ENCODE assay signal across 1 fruit fly cellular context in genomic region chr3R:18185385-18185784, dm6.
TF ChIP-seq lines count a peak whose summit lies in the region.

Gene Arp5, plus strand, starts transcription at chr3R:18185498.
Gene CG7208, minus strand, starts transcription at chr3R:18185715.

TF ChIP-seq in whole organism, embryonic, 481 proteins besides CTCF, POLR2A, EP300 and RAD21 (continued from another document and continues in another):
- TF ChIP-seq CG15514 (GFP tag; optimal IDR thresholded peaks at IDR 0.05; lab: Kevin White, UChicago) (peak; percentile 98), bbx (GFP tag; IDR thresholded peaks at IDR 0.05; lab: Robert Waterston, UW; ENCODE audit: partially characterized antibody) (0 out of 2 replicates have a peak, but pooled peaks have one; percentile 12), tll (GFP tag; optimal IDR thresholded peaks at IDR 0.05; lab: Kevin White, UChicago) (no peak), E2f2 (GFP tag; IDR thresholded peaks at IDR 0.05; lab: Robert Waterston, UW) (peak; percentile 60; the same call in 1 of the 2 replicates), CG34376 (GFP tag; optimal IDR thresholded peaks at IDR 0.05; lab: Kevin White, UChicago) (peak; percentile 72), CG11456 (GFP tag; IDR thresholded peaks at IDR 0.05; lab: Robert Waterston, UW) (0 out of 3 replicates have a peak, but pooled peaks have one; percentile 59), CG12071 (GFP tag; optimal IDR thresholded peaks at IDR 0.05; lab: Kevin White, UChicago) (no peak), CG8478 (optimal IDR thresholded peaks at IDR 0.05; lab: Kevin White, UChicago) (no peak), ems (GFP tag; optimal IDR thresholded peaks at IDR 0.05; lab: Kevin White, UChicago) (peak; percentile 73), seq (GFP tag; IDR thresholded peaks at IDR 0.05; lab: Robert Waterston, UW) (no peak; the same call in 1 of the 2 replicates), CG1233 (GFP tag; optimal IDR thresholded peaks at IDR 0.05; lab: Kevin White, UChicago) (peak; percentile 64), CG2889 (GFP tag; IDR thresholded peaks at IDR 0.05; lab: Robert Waterston, UW) (0 out of 3 replicates have a peak, but pooled peaks have one; percentile 22), CG6683 (GFP tag; optimal IDR thresholded peaks at IDR 0.05; lab: Kevin White, UChicago) (peak; percentile 39), bsh (GFP tag; optimal IDR thresholded peaks at IDR 0.05; lab: Kevin White, UChicago) (peak in 1 of 2 experiments; percentile 70), Nf-YA (GFP tag; IDR thresholded peaks at IDR 0.05; lab: Robert Waterston, UW) (0 out of 2 replicates have a peak, but pooled peaks have one; percentile 51), CG8281 (tag; optimal IDR thresholded peaks at IDR 0.05; lab: Kevin White, UChicago) (no peak), Opbp (GFP tag; IDR thresholded peaks at IDR 0.05; lab: Robert Waterston, UW; ENCODE audit: partially characterized antibody) (no peak), CG11504 (tag; optimal IDR thresholded peaks at IDR 0.05; lab: Kevin White, UChicago) (no peak), CG7556 (GFP tag; optimal IDR thresholded peaks at IDR 0.05; lab: Kevin White, UChicago) (peak; percentile 60), Max (GFP tag; optimal IDR thresholded peaks at IDR 0.05; lab: Kevin White, UChicago) (peak; percentile 78), CG11560 (tag; IDR thresholded peaks at IDR 0.05; lab: Robert Waterston, UW) (no peak; the same call in 2 of the 3 replicates), CrebB (tag; optimal IDR thresholded peaks at IDR 0.05; lab: Kevin White, UChicago) (peak; percentile 9), Ssrp (tag; optimal IDR thresholded peaks at IDR 0.05; lab: Kevin White, UChicago) (peak; percentile 56), PHDP (tag; optimal IDR thresholded peaks at IDR 0.05; lab: Kevin White, UChicago) (peak; percentile 76), CG8290 (GFP tag; optimal IDR thresholded peaks at IDR 0.05; lab: Kevin White, UChicago) (peak; percentile 66), CG8290 (tag; optimal IDR thresholded peaks at IDR 0.05; lab: Kevin White, UChicago) (peak in 1 of 2 experiments; percentile 34), B-H2 (GFP tag; optimal IDR thresholded peaks at IDR 0.05; lab: Kevin White, UChicago) (peak; percentile 71), D19B (GFP tag; optimal IDR thresholded peaks at IDR 0.05; lab: Kevin White, UChicago) (peak; percentile 42), CG3065 (GFP tag; optimal IDR thresholded peaks at IDR 0.05; lab: Kevin White, UChicago) (no peak), btn (GFP tag; optimal IDR thresholded peaks at IDR 0.05; lab: Kevin White, UChicago) (no peak), jigr1 (GFP tag; IDR thresholded peaks at IDR 0.05; lab: Robert Waterston, UW) (no peak), CG3995 (GFP tag; optimal IDR thresholded peaks at IDR 0.05; lab: Kevin White, UChicago) (peak; percentile 34), CG16815 (GFP tag; optimal IDR thresholded peaks at IDR 0.05; lab: Kevin White, UChicago) (peak; percentile 55), ftz-f1 (GFP tag; optimal IDR thresholded peaks at IDR 0.05; lab: Kevin White, UChicago) (no peak), ro (GFP tag; IDR thresholded peaks at IDR 0.05; lab: Robert Waterston, UW) (peak; percentile 19; the same call in 1 of the 2 replicates), CG17829 (tag; optimal IDR thresholded peaks at IDR 0.05; lab: Kevin White, UChicago) (peak; percentile 51), vfl (GFP tag; optimal IDR thresholded peaks at IDR 0.05; lab: Kevin White, UChicago) (peak; percentile 54), Rx (GFP tag; IDR thresholded peaks at IDR 0.05; lab: Robert Waterston, UW) (no peak), CG2129 (GFP tag; IDR thresholded peaks at IDR 0.05; lab: Robert Waterston, UW; ENCODE audit: partially characterized antibody) (no peak), Aef1 (GFP tag; IDR thresholded peaks at IDR 0.05; lab: Robert Waterston, UW) (peak; percentile 44), HLH54F (GFP tag; optimal IDR thresholded peaks at IDR 0.05; lab: Kevin White, UChicago) (peak; percentile 57), so (GFP tag; IDR thresholded peaks at IDR 0.05; lab: Robert Waterston, UW) (no peak), CG4328 (GFP tag; optimal IDR thresholded peaks at IDR 0.05; lab: Kevin White, UChicago) (peak; percentile 49), HLH4C (GFP tag; IDR thresholded peaks at IDR 0.05; lab: Robert Waterston, UW; ENCODE audit: partially characterized antibody) (no peak), CG1792 (GFP tag; optimal IDR thresholded peaks at IDR 0.05; lab: Kevin White, UChicago) (peak; percentile 4), prd (optimal IDR thresholded peaks at IDR 0.05; lab: Kevin White, UChicago) (no peak), prd (GFP tag; IDR thresholded peaks at IDR 0.05; lab: Robert Waterston, UW) (peak; percentile 66), jing (GFP tag; optimal IDR thresholded peaks at IDR 0.05; lab: Kevin White, UChicago) (no peak), salm (tag; optimal IDR thresholded peaks at IDR 0.05; lab: Kevin White, UChicago) (peak; percentile 5), CG16863 (GFP tag; optimal IDR thresholded peaks at IDR 0.05; lab: Kevin White, UChicago) (peak; percentile 30), Elba2 (GFP tag; optimal IDR thresholded peaks at IDR 0.05; lab: Kevin White, UChicago) (peak; percentile 29), CG34224 (GFP tag; IDR thresholded peaks at IDR 0.05; lab: Robert Waterston, UW; ENCODE audit: partially characterized antibody) (no peak; the same call in 2 of the 3 replicates), wdn (GFP tag; IDR thresholded peaks at IDR 0.05; lab: Robert Waterston, UW) (peak; percentile 39; the same call in 1 of the 2 replicates), CG12391 (tag; optimal IDR thresholded peaks at IDR 0.05; lab: Kevin White, UChicago) (peak; percentile 82), Lim3 (GFP tag; IDR thresholded peaks at IDR 0.05; lab: Robert Waterston, UW) (no peak), lov (optimal IDR thresholded peaks at IDR 0.05; lab: Kevin White, UChicago) (no peak), lov (GFP tag; IDR thresholded peaks at IDR 0.05; lab: Robert Waterston, UW) (no peak), ken (GFP tag; IDR thresholded peaks at IDR 0.05; lab: Robert Waterston, UW) (peak; percentile 63; the same call in 1 of the 3 replicates), Poxn (GFP tag; IDR thresholded peaks at IDR 0.05; lab: Robert Waterston, UW) (no peak), CG32772 (GFP tag; IDR thresholded peaks at IDR 0.05; lab: Robert Waterston, UW) (no peak), ranshi (GFP tag; IDR thresholded peaks at IDR 0.05; lab: Robert Waterston, UW) (peak; percentile 57), Bteb2 (GFP tag; optimal IDR thresholded peaks at IDR 0.05; lab: Kevin White, UChicago) (peak; percentile 72), gcm2 (GFP tag; optimal IDR thresholded peaks at IDR 0.05; lab: Kevin White, UChicago) (no peak), hbn (GFP tag; IDR thresholded peaks at IDR 0.05; lab: Robert Waterston, UW; ENCODE audit: partially characterized antibody) (no peak), CG5180 (GFP tag; optimal IDR thresholded peaks at IDR 0.05; lab: Kevin White, UChicago) (no peak), Dad (GFP tag; optimal IDR thresholded peaks at IDR 0.05; lab: Kevin White, UChicago) (peak; percentile 36), dmrt99B (tag; optimal IDR thresholded peaks at IDR 0.05; lab: Kevin White, UChicago) (no peak), pan (optimal IDR thresholded peaks at IDR 0.05; lab: Kevin White, UChicago) (no peak), pan (GFP tag; optimal IDR thresholded peaks at IDR 0.05 in 1 of 2, IDR thresholded peaks at IDR 0.05 in 1 of 2) (peak in 1 of 2 experiments; percentile 71), HHEX (GFP tag; optimal IDR thresholded peaks at IDR 0.05; lab: Kevin White, UChicago) (peak; percentile 61), zfh1 (GFP tag; IDR thresholded peaks at IDR 0.05; lab: Robert Waterston, UW) (peak; percentile 39; the same call in 1 of the 3 replicates), CG4404 (GFP tag; IDR thresholded peaks at IDR 0.05; lab: Robert Waterston, UW) (peak; percentile 48; the same call in 1 of the 2 replicates), CG7928 (GFP tag; optimal IDR thresholded peaks at IDR 0.05; lab: Kevin White, UChicago) (peak; percentile 30), ap (GFP tag; IDR thresholded peaks at IDR 0.05; lab: Robert Waterston, UW) (0 out of 2 replicates have a peak, but pooled peaks have one; percentile 30), fd3F (GFP tag; optimal IDR thresholded peaks at IDR 0.05; lab: Kevin White, UChicago) (peak; percentile 71), hth (optimal IDR thresholded peaks at IDR 0.05; lab: Kevin White, UChicago) (no peak), abd-A (tag; optimal IDR thresholded peaks at IDR 0.05; lab: Kevin White, UChicago) (no peak), slp2 (GFP tag; optimal IDR thresholded peaks at IDR 0.05; lab: Kevin White, UChicago) (peak; percentile 44), CG33557 (GFP tag; optimal IDR thresholded peaks at IDR 0.05; lab: Kevin White, UChicago) (peak; percentile 19), Sin3A (optimal IDR thresholded peaks at IDR 0.05; lab: Kevin White, UChicago) (peak; percentile 9), CG14441 (GFP tag; IDR thresholded peaks at IDR 0.05; lab: Robert Waterston, UW) (peak; percentile 45; the same call in 1 of the 2 replicates), MESR4 (GFP tag; optimal IDR thresholded peaks at IDR 0.05; lab: Kevin White, UChicago) (peak; percentile 37), slou (GFP tag; optimal IDR thresholded peaks at IDR 0.05; lab: Kevin White, UChicago) (peak; percentile 42), HmgD (GFP tag; optimal IDR thresholded peaks at IDR 0.05; lab: Kevin White, UChicago) (no peak), Mes4 (GFP tag; optimal IDR thresholded peaks at IDR 0.05; lab: Kevin White, UChicago) (peak; percentile 11), Awh (GFP tag; IDR thresholded peaks at IDR 0.05; lab: Robert Waterston, UW) (no peak), CG14965 (GFP tag; optimal IDR thresholded peaks at IDR 0.05; lab: Kevin White, UChicago; ENCODE audit: borderline replicate concordance) (no peak), gfzf (GFP tag; optimal IDR thresholded peaks at IDR 0.05; lab: Kevin White, UChicago) (peak; percentile 39), CG12104 (GFP tag; optimal IDR thresholded peaks at IDR 0.05; lab: Kevin White, UChicago) (peak; percentile 61), CG17802 (tag; optimal IDR thresholded peaks at IDR 0.05; lab: Kevin White, UChicago) (peak; percentile 11), Myb (GFP tag; optimal IDR thresholded peaks at IDR 0.05; lab: Kevin White, UChicago) (peak; percentile 86), CG15479 (GFP tag; optimal IDR thresholded peaks at IDR 0.05; lab: Kevin White, UChicago) (no peak), CG31441 (GFP tag; IDR thresholded peaks at IDR 0.05; lab: Robert Waterston, UW) (peak; percentile 73), MBD-R2 (GFP tag; IDR thresholded peaks at IDR 0.05; lab: Robert Waterston, UW) (peak; percentile 83), phol (tag; optimal IDR thresholded peaks at IDR 0.05; lab: Kevin White, UChicago) (peak; percentile 81), NFAT (GFP tag; IDR thresholded peaks at IDR 0.05; lab: Robert Waterston, UW) (peak; percentile 59), CG13775 (GFP tag; optimal IDR thresholded peaks at IDR 0.05; lab: Kevin White, UChicago) (peak; percentile 78), CG11247 (GFP tag; IDR thresholded peaks at IDR 0.05; lab: Robert Waterston, UW) (peak; percentile 39; the same call in 1 of the 2 replicates), zfh2 (GFP tag; optimal IDR thresholded peaks at IDR 0.05; lab: Kevin White, UChicago) (peak; percentile 63), NC2β (GFP tag; optimal IDR thresholded peaks at IDR 0.05; lab: Kevin White, UChicago) (peak; percentile 1), lab (GFP tag; optimal IDR thresholded peaks at IDR 0.05; lab: Kevin White, UChicago) (no peak), CG1024 (GFP tag; IDR thresholded peaks at IDR 0.05; lab: Robert Waterston, UW) (no peak), CG17568 (GFP tag; optimal IDR thresholded peaks at IDR 0.05; lab: Kevin White, UChicago) (no peak), CG10654 (GFP tag; optimal IDR thresholded peaks at IDR 0.05; lab: Kevin White, UChicago) (peak; percentile 60), Fer2 (tag; optimal IDR thresholded peaks at IDR 0.05; lab: Kevin White, UChicago) (peak; percentile 48), Hsf (GFP tag; optimal IDR thresholded peaks at IDR 0.05; lab: Kevin White, UChicago) (peak; percentile 76), crc (GFP tag; optimal IDR thresholded peaks at IDR 0.05; lab: Kevin White, UChicago) (peak; percentile 40), Gug (GFP tag; IDR thresholded peaks at IDR 0.05; lab: Robert Waterston, UW) (peak; percentile 50; the same call in 2 of the 4 replicates), sens (GFP tag; lab: Kevin White, UChicago) (peak; percentile 95), CG1603 (tag; optimal IDR thresholded peaks at IDR 0.05; lab: Kevin White, UChicago) (no peak), CG11723 (GFP tag; optimal IDR thresholded peaks at IDR 0.05; lab: Kevin White, UChicago) (no peak), pnt (GFP tag; optimal IDR thresholded peaks at IDR 0.05; lab: Kevin White, UChicago) (peak; percentile 18), Dip2 (GFP tag; IDR thresholded peaks at IDR 0.05; lab: Robert Waterston, UW) (no peak), CG17912 (GFP tag; optimal IDR thresholded peaks at IDR 0.05; lab: Kevin White, UChicago) (no peak), caup (GFP tag; optimal IDR thresholded peaks at IDR 0.05; lab: Kevin White, UChicago; ENCODE audit: severe bottlenecking) (peak; percentile 64), chn (GFP tag; optimal IDR thresholded peaks at IDR 0.05; lab: Kevin White, UChicago) (peak; percentile 56), inv (GFP tag; IDR thresholded peaks at IDR 0.05; lab: Robert Waterston, UW; ENCODE audit: partially characterized antibody) (no peak), Atf6 (GFP tag; IDR thresholded peaks at IDR 0.05; lab: Robert Waterston, UW) (peak; percentile 56; the same call in 1 of the 2 replicates), sens-2 (GFP tag; IDR thresholded peaks at IDR 0.05; lab: Robert Waterston, UW) (no peak), tap (tag; optimal IDR thresholded peaks at IDR 0.05; lab: Kevin White, UChicago) (peak; percentile 53), aop (GFP tag; IDR thresholded peaks at IDR 0.05; lab: Robert Waterston, UW) (no peak), stwl (tag; optimal IDR thresholded peaks at IDR 0.05; lab: Kevin White, UChicago) (peak; percentile 95), CG8944 (GFP tag; optimal IDR thresholded peaks at IDR 0.05; lab: Kevin White, UChicago) (peak; percentile 13), Hmr (GFP tag; optimal IDR thresholded peaks at IDR 0.05; lab: Kevin White, UChicago) (peak; percentile 81), p53 (GFP tag; optimal IDR thresholded peaks at IDR 0.05; lab: Kevin White, UChicago) (no peak), Doc3 (GFP tag; IDR thresholded peaks at IDR 0.05; lab: Robert Waterston, UW; ENCODE audit: partially characterized antibody) (peak; percentile 37; the same call in 2 of the 3 replicates), klu (GFP tag; IDR thresholded peaks at IDR 0.05; lab: Robert Waterston, UW) (peak; percentile 60; the same call in 1 of the 2 replicates), ab (GFP tag; optimal IDR thresholded peaks at IDR 0.05; lab: Kevin White, UChicago) (no peak)
